Fruit fly (Drosophila melanogaster) whole organism, embryonic: ENCODE results near the gene CG9886.

Source experiments
- Bdp1 ChIP-seq: fragments of 200-800 bp; sonication (Bioruptor generic); optimal IDR thresholded peaks from 3 replicates; lab custom pipeline; 2016; ENCODE audit warnings: missing biosample characterization, missing genetic modification characterization
- CG10654 ChIP-seq: fragments of 200-800 bp; sonication (Bioruptor generic); optimal IDR thresholded peaks from 2 replicates; lab custom pipeline; 2016; ENCODE audit warnings: missing biosample characterization, missing genetic modification characterization
- CG10959 ChIP-seq: fragments of 200-800 bp; sonication (Bioruptor generic); IDR thresholded peaks from 2 replicates; pipeline ENCODE4 v1.3.6; 2022; ENCODE audit warnings: missing biosample characterization, missing genetic modification characterization
- CG11723 ChIP-seq: fragments of 200-800 bp; sonication (Bioruptor generic); optimal IDR thresholded peaks from 2 replicates; lab custom pipeline; 2017; ENCODE audit warnings: missing biosample characterization, mild to moderate bottlenecking, missing genetic modification characterization
- CG12155 ChIP-seq: fragments of 200-800 bp; sonication (Bioruptor generic); optimal IDR thresholded peaks from 3 replicates; lab custom pipeline; 2016; ENCODE audit warnings: missing biosample characterization, missing genetic modification characterization
- CG12659 ChIP-seq: fragments of 200-800 bp; sonication (Bioruptor generic); optimal IDR thresholded peaks from 3 replicates; lab custom pipeline; 2017; ENCODE audit warnings: mild to moderate bottlenecking, missing biosample characterization, missing genetic modification reagents, missing genetic modification characterization
- CG14965 ChIP-seq: fragments of 200-800 bp; sonication (Bioruptor generic); optimal IDR thresholded peaks from 2 replicates; lab custom pipeline; 2016; ENCODE audit warnings: missing biosample characterization, missing genetic modification characterization, borderline replicate concordance
- CG1647 ChIP-seq: fragments of 200-800 bp; sonication (Bioruptor generic); optimal IDR thresholded peaks from 3 replicates; lab custom pipeline; 2016; ENCODE audit warnings: missing biosample characterization, missing genetic modification characterization
- CG17186 ChIP-seq: fragments of 200-800 bp; sonication (Bioruptor generic); optimal IDR thresholded peaks from 3 replicates; lab custom pipeline; 2017; ENCODE audit warnings: missing biosample characterization, missing genetic modification reagents, missing genetic modification characterization
- CG18599 ChIP-seq: fragments of 200-800 bp; sonication (Bioruptor generic); optimal IDR thresholded peaks from 3 replicates; lab custom pipeline; 2017; ENCODE audit warnings: missing biosample characterization, missing genetic modification characterization, mild to moderate bottlenecking, moderate library complexity, missing genetic modification reagents
- CG2120 ChIP-seq: fragments of 200-800 bp; sonication (Bioruptor generic); optimal IDR thresholded peaks from 3 replicates; lab custom pipeline; 2016; ENCODE audit warnings: missing biosample characterization, missing genetic modification characterization
- CG30403 ChIP-seq: fragments of 200-800 bp; sonication (Bioruptor generic); optimal IDR thresholded peaks from 3 replicates; lab custom pipeline; 2016; ENCODE audit warnings: missing biosample characterization, missing genetic modification characterization
- CG33557 ChIP-seq: fragments of 200-800 bp; sonication (Bioruptor generic); optimal IDR thresholded peaks from 2 replicates; lab custom pipeline; 2019; ENCODE audit warnings: missing biosample characterization, mild to moderate bottlenecking, missing genetic modification characterization, moderate library complexity
- CG4820 ChIP-seq: fragments of 200-800 bp; sonication (Bioruptor generic); optimal IDR thresholded peaks from 3 replicates; lab custom pipeline; 2016; ENCODE audit warnings: missing biosample characterization, missing genetic modification characterization
- CG6765 ChIP-seq: fragments of 200-800 bp; sonication (Bioruptor generic); optimal IDR thresholded peaks from 3 replicates; lab custom pipeline; 2017; ENCODE audit warnings: missing biosample characterization, mild to moderate bottlenecking, missing genetic modification characterization
- CG7745 ChIP-seq: fragments of 200-800 bp; sonication (Bioruptor generic); optimal IDR thresholded peaks from 2 replicates; lab custom pipeline; 2018; ENCODE audit warnings: missing biosample characterization, mild to moderate bottlenecking, missing genetic modification characterization, moderate library complexity
- CG9797 ChIP-seq: fragments of 200-800 bp; sonication (Bioruptor generic); optimal IDR thresholded peaks from 3 replicates; lab custom pipeline; 2018; ENCODE audit warnings: missing biosample characterization, mild to moderate bottlenecking, missing genetic modification characterization
- CG9817 ChIP-seq: fragments of 200-800 bp; sonication (Bioruptor generic); optimal IDR thresholded peaks from 2 replicates; lab custom pipeline; 2018; ENCODE audit warnings: missing biosample characterization, mild to moderate bottlenecking, missing genetic modification characterization, moderate library complexity
- CTCF ChIP-seq: fragments of 200-800 bp; sonication (Bioruptor generic); optimal IDR thresholded peaks from 2 replicates; lab custom pipeline; 2017; ENCODE audit warnings: missing biosample characterization, mild to moderate bottlenecking, missing genetic modification characterization, moderate library complexity
- D19A ChIP-seq: fragments of 200-800 bp; optimal IDR thresholded peaks from 3 replicates; lab custom pipeline; 2019; ENCODE audit warnings: missing biosample characterization, mild to moderate bottlenecking, missing genetic modification characterization, moderate library complexity
- Drgx ChIP-seq: fragments of 200-800 bp; sonication (Bioruptor generic); IDR thresholded peaks from 2 replicates; pipeline ENCODE4 v1.3.6; 2022; ENCODE audit warnings: missing biosample characterization, missing genetic modification characterization
- Max ChIP-seq: fragments of 200-800 bp; sonication (Bioruptor generic); optimal IDR thresholded peaks from 2 replicates; lab custom pipeline; 2016; ENCODE audit warnings: missing biosample characterization, mild to moderate bottlenecking, missing genetic modification characterization
- PHDP ChIP-seq: fragments of 200-800 bp; sonication (Bioruptor generic); optimal IDR thresholded peaks from 3 replicates; lab custom pipeline; 2018; ENCODE audit warnings: missing biosample characterization, mild to moderate bottlenecking, missing genetic modification characterization, moderate library complexity
- TFAM ChIP-seq: fragments of 200-800 bp; sonication (Bioruptor generic); optimal IDR thresholded peaks from 2 replicates; lab custom pipeline; 2017; ENCODE audit warnings: missing biosample characterization, missing genetic modification characterization, inconsistent platforms
- Taf1 ChIP-seq: fragments of 200-800 bp; sonication (Bioruptor generic); IDR thresholded peaks from 2 replicates; pipeline ENCODE4 v1.3.6; 2022; ENCODE audit warnings: missing biosample characterization, missing genetic modification characterization
- bigmax ChIP-seq: fragments of 200-800 bp; sonication (Bioruptor generic); optimal IDR thresholded peaks from 2 replicates; lab custom pipeline; 2018; ENCODE audit warnings: missing biosample characterization, mild to moderate bottlenecking, missing genetic modification characterization
- bowl ChIP-seq: fragments of 200-800 bp; sonication (Bioruptor generic); IDR thresholded peaks from 2 replicates; pipeline ENCODE4 v1.3.6; 2022; ENCODE audit warnings: missing biosample characterization, missing genetic modification characterization
- cato ChIP-seq: fragments of 200-800 bp; sonication (Bioruptor generic); optimal IDR thresholded peaks from 2 replicates; lab custom pipeline; 2016; ENCODE audit warnings: missing biosample characterization, missing genetic modification characterization, borderline replicate concordance
- emc ChIP-seq: fragments of 200-800 bp; sonication (Bioruptor generic); optimal IDR thresholded peaks from 2 replicates; lab custom pipeline; 2016; ENCODE audit warnings: missing biosample characterization, missing genetic modification characterization
- en ChIP-seq: fragments of 200-800 bp; sonication (Bioruptor generic); optimal IDR thresholded peaks from 2 replicates; lab custom pipeline; 2016; ENCODE audit warnings: missing biosample characterization, missing genetic modification characterization
- eve ChIP-seq, 2 experiments: fragments of >200 bp; optimal IDR thresholded peaks; 2 replicates each; lab custom pipeline; 2017; ENCODE audit warnings: missing biosample characterization in 2 of 2, missing genetic modification characterization in 2 of 2
- fd64A ChIP-seq: fragments of 200-800 bp; sonication (Bioruptor generic); optimal IDR thresholded peaks from 3 replicates; lab custom pipeline; 2018; ENCODE audit warnings: missing biosample characterization, mild to moderate bottlenecking, missing genetic modification characterization
- grau ChIP-seq: fragments of 200-800 bp; optimal IDR thresholded peaks from 3 replicates; lab custom pipeline; 2019; ENCODE audit warnings: missing biosample characterization, mild to moderate bottlenecking, missing genetic modification characterization, moderate library complexity
- her ChIP-seq: fragments of 200-800 bp; sonication (Bioruptor generic); optimal IDR thresholded peaks from 2 replicates; lab custom pipeline; 2016; ENCODE audit warnings: missing biosample characterization, missing genetic modification characterization
- jumu ChIP-seq: fragments of 200-800 bp; sonication (Bioruptor generic); optimal IDR thresholded peaks from 3 replicates; lab custom pipeline; 2016; ENCODE audit warnings: missing biosample characterization, missing genetic modification characterization
- kah ChIP-seq: fragments of 200-800 bp; sonication (Bioruptor generic); optimal IDR thresholded peaks from 2 replicates; lab custom pipeline; 2018; ENCODE audit warnings: missing biosample characterization, mild to moderate bottlenecking, missing genetic modification characterization
- mld ChIP-seq: fragments of 200-800 bp; sonication (Bioruptor generic); IDR thresholded peaks from 3 replicates; pipeline ENCODE4 v1.3.6; 2022; ENCODE audit warnings: missing biosample characterization, missing genetic modification characterization; ENCODE audit not compliant: partially characterized antibody
- odd ChIP-seq: fragments of 200-800 bp; sonication (Bioruptor generic); optimal IDR thresholded peaks from 2 replicates; lab custom pipeline; 2017; ENCODE audit warnings: missing biosample characterization, mild to moderate bottlenecking, missing genetic modification characterization
- phol ChIP-seq: fragments of 200-800 bp; sonication (Bioruptor generic); optimal IDR thresholded peaks from 3 replicates; lab custom pipeline; 2018; ENCODE audit warnings: missing biosample characterization, mild to moderate bottlenecking, missing genetic modification characterization, moderate library complexity
- prd ChIP-seq, 3 experiments: fragments of >200 bp in 2 of 3; fragments of 200-800 bp in 1 of 3; sonication (Bioruptor generic) in 1 of 3; optimal IDR thresholded peaks in 2 of 3; IDR thresholded peaks in 1 of 3; 2 replicates in 2 of 3; 3 replicates in 1 of 3; pipeline versions ENCODE4 v1.3.6 to Lab custom; 2017 to 2022; ENCODE audit warnings: missing biosample characterization in 1 of 3, missing genetic modification characterization in 1 of 3
- rib ChIP-seq: fragments of 200-800 bp; sonication (Bioruptor generic); IDR thresholded peaks from 2 replicates; pipeline ENCODE4 v1.3.6; 2022; ENCODE audit warnings: missing biosample characterization, missing genetic modification characterization
- row ChIP-seq: fragments of 200-800 bp; sonication (Bioruptor generic); IDR thresholded peaks from 3 replicates; pipeline ENCODE4 v1.3.6; 2022; ENCODE audit warnings: missing biosample characterization, missing genetic modification characterization
- sna ChIP-seq: fragments of 200-800 bp; sonication (Bioruptor generic); IDR thresholded peaks from 2 replicates; pipeline ENCODE4 v1.3.6; 2022; ENCODE audit warnings: missing biosample characterization, missing genetic modification characterization; ENCODE audit not compliant: partially characterized antibody
- stc ChIP-seq: fragments of 200-800 bp; sonication (Bioruptor generic); IDR thresholded peaks from 2 replicates; pipeline ENCODE4 v1.3.6; 2022; ENCODE audit warnings: missing biosample characterization, missing genetic modification characterization
- toy ChIP-seq: fragments of 200-800 bp; sonication (Bioruptor generic); IDR thresholded peaks from 2 replicates; pipeline ENCODE4 v1.3.6; 2022; ENCODE audit warnings: missing biosample characterization, missing genetic modification characterization
- tup ChIP-seq: fragments of 200-800 bp; sonication (Bioruptor generic); optimal IDR thresholded peaks from 2 replicates; lab custom pipeline; 2016; ENCODE audit warnings: missing biosample characterization, mild to moderate bottlenecking, missing genetic modification characterization, moderate library complexity
- tx ChIP-seq: fragments of 200-800 bp; sonication (Bioruptor generic); optimal IDR thresholded peaks from 2 replicates; lab custom pipeline; 2016; ENCODE audit warnings: missing biosample characterization, missing genetic modification characterization
- unc-4 ChIP-seq: fragments of 200-800 bp; sonication (Bioruptor generic); IDR thresholded peaks from 2 replicates; pipeline ENCODE4 v1.3.6; 2022; ENCODE audit warnings: missing biosample characterization, missing genetic modification characterization; ENCODE audit not compliant: partially characterized antibody
- zfh1 ChIP-seq: fragments of 200-800 bp; sonication (Bioruptor generic); IDR thresholded peaks from 3 replicates; pipeline ENCODE4 v1.3.6; 2022; ENCODE audit warnings: missing biosample characterization, missing genetic modification characterization

The CG9886 gene

dm6 chr2L:2375655-2376417, 44.8 kb upstream of the CG9886 start, which contains the start of gene Atxn7 (continued):
- no peak for TF ChIP-seq CG10959 (GFP tag; lab: Robert Waterston, UW)
- peak; percentile 68 for TF ChIP-seq phol (tag; lab: Kevin White, UChicago)
- TF ChIP-seq Taf1 (GFP tag; lab: Robert Waterston, UW), result no peak
- no peak for TF ChIP-seq her (GFP tag; lab: Kevin White, UChicago)
- TF ChIP-seq Drgx (GFP tag; lab: Robert Waterston, UW), result 0 out of 2 replicates have a peak, but pooled peaks have one; percentile 17
- no peak for TF ChIP-seq prd (optimal IDR thresholded peaks at IDR 0.05; lab: Kevin White, UChicago)
- no peak; the same call in 2 of the 3 replicates for TF ChIP-seq prd (GFP tag; IDR thresholded peaks at IDR 0.05; lab: Robert Waterston, UW)
- TF ChIP-seq jumu (GFP tag; lab: Kevin White, UChicago), result no peak
- TF ChIP-seq D19A (tag; lab: Kevin White, UChicago), result peak; percentile 46
- TF ChIP-seq CG12155 (GFP tag; lab: Kevin White, UChicago), result peak; percentile 99
- TF ChIP-seq bigmax (GFP tag; lab: Kevin White, UChicago), result peak; percentile 50
- TF ChIP-seq CG33557 (GFP tag; lab: Kevin White, UChicago), result peak; percentile 63
- peak; percentile 46 for TF ChIP-seq CG4820 (GFP tag; lab: Kevin White, UChicago)
- no peak for TF ChIP-seq tup (GFP tag; lab: Kevin White, UChicago)
- no peak for TF ChIP-seq toy
- peak; percentile 25 for TF ChIP-seq CG30403 (GFP tag; lab: Kevin White, UChicago)
- TF ChIP-seq unc-4 (GFP tag; lab: Robert Waterston, UW), result peak; percentile 88
- peak; percentile 51 for TF ChIP-seq CG18599 (GFP tag; lab: Kevin White, UChicago)
- peak; percentile 16 for TF ChIP-seq CG2120
- TF ChIP-seq CG11723, result peak; percentile 44
- peak; percentile 74 for TF ChIP-seq CG17186 (GFP tag; lab: Kevin White, UChicago)
- TF ChIP-seq fd64A (GFP tag; lab: Kevin White, UChicago), result peak; percentile 71
- TF ChIP-seq kah, result peak; percentile 90
- peak; percentile 18 for TF ChIP-seq CG9797 (GFP tag; lab: Kevin White, UChicago)
- TF ChIP-seq zfh1 (GFP tag; lab: Robert Waterston, UW), result peak; percentile 88
- peak; percentile 56; the same call in 1 of the 2 replicates for TF ChIP-seq stc (GFP tag; lab: Robert Waterston, UW)
- peak; percentile 43 for TF ChIP-seq en (GFP tag; lab: Kevin White, UChicago)
- peak; percentile 4 for TF ChIP-seq Bdp1 (GFP tag; lab: Kevin White, UChicago)
- TF ChIP-seq sna (GFP tag; lab: Robert Waterston, UW), result peak; percentile 82
- TF ChIP-seq CG6765 (GFP tag; lab: Kevin White, UChicago), result peak; percentile 56
- TF ChIP-seq bowl (GFP tag; lab: Robert Waterston, UW), result no peak
- peak; percentile 99 for TF ChIP-seq CG7745
- no peak for TF ChIP-seq TFAM (GFP tag; lab: Kevin White, UChicago)
- peak; percentile 65 for TF ChIP-seq CG9817 (tag; lab: Kevin White, UChicago)
- TF ChIP-seq Max (GFP tag; lab: Kevin White, UChicago), result peak; percentile 37
- no peak for TF ChIP-seq eve (GFP tag; optimal IDR thresholded peaks at IDR 0.05; lab: Kevin White, UChicago)
- TF ChIP-seq PHDP (tag; lab: Kevin White, UChicago), result peak; percentile 79
- TF ChIP-seq CG1647 (GFP tag; lab: Kevin White, UChicago), result peak; percentile 32
- no peak for TF ChIP-seq cato (GFP tag; lab: Kevin White, UChicago)
- no peak for TF ChIP-seq emc
- TF ChIP-seq CG10654, result peak; percentile 15
- peak; percentile 21 for TF ChIP-seq tx (GFP tag; lab: Kevin White, UChicago)
- no peak for TF ChIP-seq CG14965 (GFP tag; lab: Kevin White, UChicago)
- peak; percentile 85 for TF ChIP-seq rib
- peak; percentile 70 for TF ChIP-seq grau (tag; lab: Kevin White, UChicago)
- peak; percentile 9 for TF ChIP-seq CTCF (GFP tag; lab: Kevin White, UChicago)
- peak; percentile 62 for TF ChIP-seq row (GFP tag; lab: Robert Waterston, UW)
- TF ChIP-seq odd (GFP tag; lab: Kevin White, UChicago), result peak; percentile 67
- TF ChIP-seq CG12659 (GFP tag; lab: Kevin White, UChicago), result peak; percentile 79
- TF ChIP-seq mld (GFP tag; lab: Robert Waterston, UW), result peak; percentile 79; the same call in 2 of the 3 replicates
